Fruit fly (Drosophila melanogaster): ENCODE data around the gene CG43092.

dm6 chr3R:22776457-22776856 is 7.0 kb upstream of the CG43092 start:
- no peak for TF ChIP-seq psq (optimal IDR thresholded peaks at IDR 0.05)
- no peak for TF ChIP-seq Dll (optimal IDR thresholded peaks at IDR 0.05)
- no peak for TF ChIP-seq pan (optimal IDR thresholded peaks at IDR 0.05)
- no peak for TF ChIP-seq EcR (GFP tag; optimal IDR thresholded peaks at IDR 0.05)
